Worm (Caenorhabditis elegans): Measurements from ENCODE around the gene mtm-6.

mtm-6 gene

DNA sequence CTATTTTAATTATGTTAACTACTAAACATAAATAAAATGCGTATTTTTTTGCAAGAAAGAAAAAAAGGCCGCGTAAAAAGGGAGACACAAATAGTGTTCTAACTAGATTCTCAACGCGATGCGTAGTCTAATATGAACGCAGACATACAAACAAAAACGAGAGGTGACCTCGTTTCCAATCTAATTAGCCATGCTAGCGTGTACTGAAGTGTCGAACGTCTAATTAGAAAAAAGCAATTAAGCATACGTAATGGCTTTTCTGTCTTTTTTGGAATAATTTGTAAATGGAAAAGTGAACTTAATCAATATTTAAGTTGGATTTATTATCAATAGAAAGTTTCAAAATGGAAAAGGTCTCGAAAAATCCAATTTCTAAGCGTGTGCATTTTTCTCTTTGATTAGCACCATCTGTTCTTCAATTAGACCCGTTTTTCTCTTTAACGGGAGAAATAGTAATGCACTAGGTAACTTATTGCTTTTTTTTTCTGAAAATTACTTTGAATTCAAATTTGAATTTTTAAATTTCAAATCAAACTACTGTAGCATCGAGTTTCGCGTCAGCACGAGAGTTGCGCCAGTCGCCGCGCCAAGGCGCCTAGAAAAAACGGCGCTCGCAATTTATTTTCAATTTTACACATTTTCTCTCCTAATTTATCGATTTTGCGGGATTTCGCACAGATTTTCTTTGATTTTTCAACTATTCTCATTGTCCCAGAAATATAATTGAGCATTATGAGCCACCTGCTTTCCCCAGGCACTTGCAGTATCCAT is 6.2 kb upstream of the mtm-6 start (continued):
- peak; percentile 53 to 82 (median 78) for TF ChIP-seq dpl-1 (GFP tag; optimal IDR thresholded peaks at IDR 0.05)
- no peak for TF ChIP-seq ama-1 (optimal IDR thresholded peaks at IDR 0.05)
- no peak for TF ChIP-seq mef-2 (tag; optimal IDR thresholded peaks at IDR 0.05)
- TF ChIP-seq nhr-71 (tag; optimal IDR thresholded peaks at IDR 0.05) = peak; percentile 56
- TF ChIP-seq lin-15B (tag; optimal IDR thresholded peaks at IDR 0.05) = peak; percentile 20
- no peak for TF ChIP-seq vab-15 (tag; optimal IDR thresholded peaks at IDR 0.05)
- TF ChIP-seq grh-1 (GFP tag; IDR thresholded peaks at IDR 0.05) = no peak

DNA sequence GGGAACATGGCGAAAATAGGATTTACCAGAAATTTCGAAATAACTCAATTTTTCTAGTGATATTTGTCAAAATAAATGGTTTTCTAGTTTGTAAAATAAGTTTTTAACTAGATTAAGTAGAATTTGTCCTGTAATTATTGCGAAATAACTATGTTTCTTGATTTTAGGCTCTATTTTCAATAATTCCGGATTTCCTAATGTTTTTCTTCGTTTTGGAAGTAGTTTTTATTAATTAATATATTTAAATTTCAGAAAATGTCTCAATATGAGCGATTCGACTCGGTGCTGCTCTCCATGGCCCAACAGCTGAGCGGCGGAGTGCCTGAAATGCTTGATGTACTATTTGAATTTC is 5.6 kb upstream of the mtm-6 start, which contains the start of gene nud-1:
Gene nud-1, plus strand, starts transcription at position 253 of the 352 bp plus-strand sequence.
- TF ChIP-seq mdl-1 (tag; optimal IDR thresholded peaks at IDR 0.05) (no peak), zip-4 (GFP tag; optimal IDR thresholded peaks at IDR 0.05) (no peak), nhr-12 (tag; optimal IDR thresholded peaks at IDR 0.05) (no peak), mep-1 (tag; optimal IDR thresholded peaks at IDR 0.05) (no peak), egl-27 (tag; optimal IDR thresholded peaks at IDR 0.05) (no peak), lin-39 (tag; optimal IDR thresholded peaks at IDR 0.05) (no peak), sox-4 (tag; optimal IDR thresholded peaks at IDR 0.05) (no peak), C16A3.4 (tag; optimal IDR thresholded peaks at IDR 0.05) (no peak), lin-14 (GFP tag; optimal IDR thresholded peaks at IDR 0.05) (no peak), blmp-1 (tag; optimal IDR thresholded peaks at IDR 0.05) (no peak)

DNA sequence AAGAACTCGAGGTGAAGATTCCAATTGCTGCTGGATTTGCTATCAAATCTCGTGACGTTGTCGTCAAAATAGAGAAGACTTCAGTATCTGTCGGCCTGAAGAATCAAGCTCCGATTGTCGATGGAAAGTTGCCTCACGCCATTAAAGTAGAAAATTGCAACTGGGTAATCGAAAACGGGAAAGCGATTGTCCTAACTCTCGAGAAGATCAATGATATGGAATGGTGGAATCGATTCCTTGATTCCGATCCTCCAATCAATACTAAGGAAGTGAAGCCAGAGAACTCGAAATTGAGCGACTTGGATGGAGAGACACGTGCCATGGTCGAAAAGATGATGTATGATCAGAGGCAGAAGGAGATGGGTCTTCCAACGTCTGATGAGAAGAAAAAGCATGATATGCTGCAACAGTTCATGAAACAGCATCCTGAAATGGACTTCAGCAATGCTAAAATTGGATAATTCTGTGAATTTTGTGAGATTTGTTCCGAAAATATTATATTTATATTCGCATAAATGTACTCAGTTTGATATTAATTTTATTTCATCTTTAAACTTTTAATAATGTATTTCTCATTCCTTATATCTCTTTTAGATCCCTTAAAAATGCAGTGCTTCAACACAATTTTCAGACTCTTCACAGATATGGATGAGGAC is 4.7 kb upstream of the mtm-6 start, which contains the start of gene dro-1:
Gene dro-1, plus strand, starts transcription at position 606 of the 656 bp plus-strand sequence.
- TF ChIP-seq nhr-90 (tag; optimal IDR thresholded peaks at IDR 0.05; ENCODE audit: poor library complexity) (no peak), aly-2 (tag; optimal IDR thresholded peaks at IDR 0.05) (no peak), lin-15B (tag; optimal IDR thresholded peaks at IDR 0.05) (no peak), pag-3 (tag; optimal IDR thresholded peaks at IDR 0.05; ENCODE audit: borderline replicate concordance, insufficient read depth) (no peak), unc-130 (tag; optimal IDR thresholded peaks at IDR 0.05) (no peak), aha-1 (tag; optimal IDR thresholded peaks at IDR 0.05) (no peak), tlp-1 (tag; optimal IDR thresholded peaks at IDR 0.05) (no peak)

DNA sequence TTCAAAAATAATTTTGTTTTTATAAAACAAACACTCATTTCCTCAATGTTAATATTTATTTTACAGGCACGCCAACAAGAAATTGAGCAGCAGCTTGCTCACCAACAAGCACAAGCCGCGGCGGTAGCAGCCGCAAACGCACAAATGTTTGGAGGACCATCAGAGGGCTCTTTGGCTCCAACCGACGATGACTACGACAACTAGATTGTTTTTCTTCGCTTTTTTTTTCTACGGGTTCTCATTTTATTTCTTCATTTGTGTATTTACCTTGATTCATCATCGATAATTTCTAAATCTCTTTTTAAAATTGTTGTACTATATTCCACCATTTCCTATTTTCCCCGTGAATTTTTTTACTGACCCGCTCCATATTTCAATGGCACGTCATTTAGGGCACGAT is 3.8 kb upstream of the mtm-6 start, which contains the start of gene ife-1:
Gene ife-1, plus strand, starts transcription at position 301 of the 400 bp plus-strand sequence.
- no peak for TF ChIP-seq ces-1 (GFP tag; optimal IDR thresholded peaks at IDR 0.05)
- no peak for TF ChIP-seq pax-3 (tag; optimal IDR thresholded peaks at IDR 0.05)
- TF ChIP-seq mdl-1 (tag; optimal IDR thresholded peaks at IDR 0.05) = no peak
- no peak for TF ChIP-seq fkh-10 (GFP tag; optimal IDR thresholded peaks at IDR 0.05)
- TF ChIP-seq ceh-8 (GFP tag; optimal IDR thresholded peaks at IDR 0.05) = no peak
- no peak for TF ChIP-seq fkh-4 (tag; optimal IDR thresholded peaks at IDR 0.05; ENCODE audit: borderline replicate concordance)
- TF ChIP-seq isw-1 (GFP tag; IDR thresholded peaks at IDR 0.05) = no peak

DNA sequence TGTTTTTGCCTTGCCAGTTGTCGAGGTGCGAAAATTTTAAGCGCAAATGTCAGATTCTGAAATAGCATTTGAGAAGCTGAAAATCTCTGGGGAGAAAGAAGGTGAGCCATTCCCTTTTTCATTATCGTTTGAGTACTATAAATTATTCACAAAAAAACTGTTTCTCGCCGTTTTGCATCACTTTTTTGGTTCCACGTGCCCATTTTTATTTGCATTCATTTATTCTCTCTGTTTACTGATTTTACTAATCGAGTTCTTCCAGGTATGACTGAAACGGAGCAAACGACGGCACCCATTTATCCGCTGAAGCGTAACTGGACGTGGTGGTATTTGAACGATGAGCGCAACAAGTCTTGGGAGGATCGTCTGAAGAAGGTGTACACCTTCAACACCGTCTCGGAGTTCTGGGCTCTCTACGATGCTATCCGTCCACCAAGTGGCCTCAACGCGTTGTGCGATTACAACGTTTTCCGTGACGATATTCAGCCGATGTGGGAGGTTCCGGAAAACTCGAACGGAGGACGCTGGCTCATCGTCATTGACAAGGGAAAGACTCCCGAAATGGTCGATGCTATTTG is 3.2 kb upstream of the mtm-6 start:
- TF ChIP-seq nhr-12 (tag; optimal IDR thresholded peaks at IDR 0.05) = no peak
- TF ChIP-seq efl-1 (optimal IDR thresholded peaks at IDR 0.05) = no peak
- peak in 1 of 2 experiments; percentile 58 for TF ChIP-seq efl-1 (GFP tag; optimal IDR thresholded peaks at IDR 0.05 in 1 of 2)
- TF ChIP-seq nhr-84 (tag; optimal IDR thresholded peaks at IDR 0.05) = no peak
